Worm (Caenorhabditis elegans) whole organism, mixed stage, embryonic: ENCODE measurements around the gene nhr-142.

Source experiments
- M03D4.4 ChIP-seq: sonication (generic microtip); optimal IDR thresholded peaks from 2 replicates; lab custom pipeline; 2017; ENCODE audit warnings: mild to moderate bottlenecking, missing genetic modification characterization, missing compliant biosample characterization
- bed-3 ChIP-seq: fragments of 200-800 bp; sonication (Bioruptor generic); optimal IDR thresholded peaks from 3 replicates; lab custom pipeline; 2018; ENCODE audit warnings: mild to moderate bottlenecking, missing genetic modification characterization, moderate library complexity, missing compliant biosample characterization
- blmp-1 ChIP-seq: fragments of 150-350 bp; optimal IDR thresholded peaks from 2 replicates; lab custom pipeline; 2014; ENCODE audit warnings: missing biosample characterization, missing genetic modification characterization
- ceh-39 ChIP-seq: fragments of 150-350 bp; optimal IDR thresholded peaks from 2 replicates; lab custom pipeline; 2014; ENCODE audit warnings: missing biosample characterization, missing genetic modification characterization
- ceh-43 ChIP-seq: fragments of 200-800 bp; sonication (Bioruptor generic); optimal IDR thresholded peaks from 2 replicates; lab custom pipeline; 2018; ENCODE audit warnings: mild to moderate bottlenecking, missing genetic modification characterization, moderate library complexity, missing compliant biosample characterization
- ceh-83 ChIP-seq: fragments of 200-800 bp; sonication (Bioruptor generic); optimal IDR thresholded peaks from 2 replicates; lab custom pipeline; 2018; ENCODE audit warnings: mild to moderate bottlenecking, missing genetic modification characterization, missing compliant biosample characterization
- ces-1 ChIP-seq: fragments of 150-350 bp; optimal IDR thresholded peaks from 2 replicates; lab custom pipeline; 2014; ENCODE audit warnings: missing biosample characterization, missing genetic modification reagents, missing genetic modification characterization
- cnd-1 ChIP-seq: fragments of 200-800 bp; sonication (Bioruptor generic); optimal IDR thresholded peaks from 2 replicates; lab custom pipeline; 2018; ENCODE audit warnings: mild to moderate bottlenecking, missing genetic modification characterization, missing compliant biosample characterization
- elt-1 ChIP-seq: sonication (generic microtip); optimal IDR thresholded peaks from 2 replicates; lab custom pipeline; 2017; ENCODE audit warnings: missing genetic modification characterization, mild to moderate bottlenecking, missing compliant biosample characterization, antibody characterized with exemption, moderate library complexity, borderline replicate concordance; ENCODE audit not compliant: insufficient read depth
- elt-3 ChIP-seq: fragments of 150-350 bp; optimal IDR thresholded peaks from 2 replicates; lab custom pipeline; 2014; ENCODE audit warnings: missing biosample characterization, missing genetic modification characterization
- flh-1 ChIP-seq: fragments of 200-800 bp; sonication (Bioruptor generic); optimal IDR thresholded peaks from 2 replicates; lab custom pipeline; 2018; ENCODE audit warnings: mild to moderate bottlenecking, missing genetic modification characterization, moderate library complexity, missing compliant biosample characterization
- ham-2 ChIP-seq: fragments of 200-800 bp; sonication (Bioruptor generic); optimal IDR thresholded peaks from 2 replicates; lab custom pipeline; 2018; ENCODE audit warnings: mild to moderate bottlenecking, missing genetic modification characterization, missing compliant biosample characterization
- hlh-1 ChIP-seq: fragments of 150-350 bp; optimal IDR thresholded peaks from 2 replicates; lab custom pipeline; 2014; ENCODE audit warnings: missing biosample characterization, missing genetic modification reagents, missing genetic modification characterization
- lin-13 ChIP-seq: fragments of 150-350 bp; optimal IDR thresholded peaks from 2 replicates; lab custom pipeline; 2014; ENCODE audit warnings: missing biosample characterization, missing genetic modification characterization
- lin-32 ChIP-seq: fragments of 200-800 bp; sonication (Bioruptor generic); optimal IDR thresholded peaks from 2 replicates; lab custom pipeline; 2018; ENCODE audit warnings: mild to moderate bottlenecking, missing genetic modification characterization, missing compliant biosample characterization
- lsy-2 ChIP-seq: fragments of 150-350 bp; optimal IDR thresholded peaks from 2 replicates; lab custom pipeline; 2014; ENCODE audit warnings: missing biosample characterization, missing genetic modification characterization
- mab-5 ChIP-seq: fragments of 150-350 bp; optimal IDR thresholded peaks from 2 replicates; lab custom pipeline; 2014; ENCODE audit warnings: missing biosample characterization, missing genetic modification characterization
- mep-1 ChIP-seq: fragments of 150-350 bp; optimal IDR thresholded peaks from 2 replicates; lab custom pipeline; 2017; ENCODE audit warnings: missing biosample characterization, missing genetic modification reagents, missing genetic modification characterization, inconsistent platforms
- mls-2 ChIP-seq: sonication (generic microtip); optimal IDR thresholded peaks from 2 replicates; lab custom pipeline; 2016; ENCODE audit warnings: mild to moderate bottlenecking, missing genetic modification characterization, moderate library complexity, missing compliant biosample characterization
- nhr-12 ChIP-seq: fragments of 150-350 bp; optimal IDR thresholded peaks from 2 replicates; lab custom pipeline; 2014; ENCODE audit warnings: missing biosample characterization, missing genetic modification characterization
- nhr-2 ChIP-seq: fragments of 150-350 bp; optimal IDR thresholded peaks from 2 replicates; lab custom pipeline; 2014; ENCODE audit warnings: missing biosample characterization, missing genetic modification characterization
- nhr-237 ChIP-seq: fragments of 150-350 bp; optimal IDR thresholded peaks from 2 replicates; lab custom pipeline; 2014; ENCODE audit warnings: missing biosample characterization, missing genetic modification characterization
- nhr-28 ChIP-seq: fragments of 150-350 bp; optimal IDR thresholded peaks from 2 replicates; lab custom pipeline; 2014; ENCODE audit warnings: missing biosample characterization, missing genetic modification characterization
- nhr-76 ChIP-seq: sonication (generic microtip); optimal IDR thresholded peaks from 2 replicates; lab custom pipeline; 2017; ENCODE audit warnings: missing biosample characterization, missing genetic modification characterization
- pha-4 ChIP-seq: fragments of 150-350 bp; optimal IDR thresholded peaks from 2 replicates; lab custom pipeline; 2018; ENCODE audit warnings: missing biosample characterization, missing genetic modification reagents, missing genetic modification characterization
- tbx-8 ChIP-seq: fragments of 200-800 bp; sonication (Bioruptor generic); optimal IDR thresholded peaks from 2 replicates; lab custom pipeline; 2018; ENCODE audit warnings: mild to moderate bottlenecking, missing genetic modification characterization, moderate library complexity, missing compliant biosample characterization
- unc-120 ChIP-seq: sonication (generic microtip); optimal IDR thresholded peaks from 2 replicates; lab custom pipeline; 2017; ENCODE audit warnings: missing genetic modification characterization, missing compliant biosample characterization; ENCODE audit not compliant: poor library complexity, severe bottlenecking
- unc-39 ChIP-seq: fragments of 150-350 bp; optimal IDR thresholded peaks from 2 replicates; lab custom pipeline; 2014; ENCODE audit warnings: missing biosample characterization, missing genetic modification characterization
- ztf-11 ChIP-seq: fragments of 150-350 bp; optimal IDR thresholded peaks from 2 replicates; lab custom pipeline; 2014; ENCODE audit warnings: missing biosample characterization, missing genetic modification characterization

The nhr-142 gene

DNA sequence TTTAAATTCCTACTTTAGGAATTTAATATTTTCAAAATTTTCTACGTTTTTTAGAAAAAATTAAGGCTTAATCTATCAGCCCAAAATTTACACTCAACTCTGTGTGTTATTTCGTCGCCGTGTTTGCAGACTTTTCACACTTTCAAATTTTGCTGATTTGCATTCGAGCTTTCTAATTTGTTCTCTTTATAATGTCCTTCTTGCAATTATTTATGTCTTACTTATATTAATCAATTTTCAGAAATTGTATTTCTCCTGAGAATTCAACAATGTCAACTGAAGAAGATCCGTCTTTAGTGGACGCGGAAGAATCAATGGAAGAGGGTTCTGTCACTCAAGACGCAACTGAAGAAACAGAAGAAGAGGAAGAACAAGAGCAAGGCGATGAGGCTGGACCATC lies 36.2 kb upstream of the nhr-142 start, which contains the start of gene let-418:
TSS of gene let-418 (plus strand) at position 242 of the 400 bp plus-strand sequence.
- no peak for TF ChIP-seq ceh-83
- no peak for TF ChIP-seq mep-1 (tag; lab: Kevin White, UChicago)
- TF ChIP-seq hlh-1 (tag; lab: Kevin White, UChicago) = no peak
- no peak for TF ChIP-seq mab-5 (tag; lab: Kevin White, UChicago)
- TF ChIP-seq bed-3 = no peak
- TF ChIP-seq unc-120 (tag; lab: Kevin White, UChicago) = no peak
- no peak for TF ChIP-seq nhr-2 (tag; lab: Kevin White, UChicago)
- TF ChIP-seq M03D4.4 (tag; lab: Kevin White, UChicago) = no peak
- no peak for TF ChIP-seq cnd-1 (tag; lab: Kevin White, UChicago)
- no peak for TF ChIP-seq ham-2 (GFP tag; lab: Kevin White, UChicago)
- TF ChIP-seq ces-1 (GFP tag; lab: Kevin White, UChicago) = no peak
- TF ChIP-seq ceh-43 (GFP tag; lab: Kevin White, UChicago) = no peak
- no peak for TF ChIP-seq unc-39
- no peak for TF ChIP-seq nhr-28
- no peak for TF ChIP-seq nhr-76 (tag; lab: Kevin White, UChicago)
- no peak for TF ChIP-seq blmp-1 (tag; lab: Kevin White, UChicago)

DNA sequence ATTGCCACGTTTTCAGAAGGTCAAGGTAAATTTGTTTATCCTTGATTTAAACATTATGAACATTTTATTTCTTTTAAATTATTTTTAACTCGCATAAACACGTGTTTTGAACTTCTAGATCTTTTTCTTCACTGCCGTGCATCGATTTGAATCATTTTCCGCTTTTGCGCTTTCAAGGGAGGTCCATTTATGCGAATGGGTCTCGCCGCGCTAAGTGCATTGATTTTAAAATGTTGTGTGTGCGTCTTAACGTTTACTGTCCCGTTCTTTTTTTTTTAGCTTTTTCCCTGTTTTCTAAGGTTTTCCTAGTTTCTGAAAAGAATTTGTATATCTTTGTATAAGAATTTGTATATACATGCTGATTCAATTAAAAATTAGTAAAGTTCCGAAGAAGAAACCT lies 35.1 kb upstream of the nhr-142 start:
- no peak for TF ChIP-seq M03D4.4 (tag; lab: Kevin White, UChicago)
- TF ChIP-seq flh-1 = no peak
- no peak for TF ChIP-seq lsy-2 (tag; lab: Kevin White, UChicago)
- no peak for TF ChIP-seq mls-2 (tag; lab: Kevin White, UChicago)
- no peak for TF ChIP-seq nhr-2 (tag; lab: Kevin White, UChicago)
- TF ChIP-seq mep-1 (tag; lab: Kevin White, UChicago) = no peak
- no peak for TF ChIP-seq nhr-28
- no peak for TF ChIP-seq ceh-43 (GFP tag; lab: Kevin White, UChicago)
- no peak for TF ChIP-seq ceh-39 (tag; lab: Kevin White, UChicago)
- no peak for TF ChIP-seq mab-5 (tag; lab: Kevin White, UChicago)

DNA sequence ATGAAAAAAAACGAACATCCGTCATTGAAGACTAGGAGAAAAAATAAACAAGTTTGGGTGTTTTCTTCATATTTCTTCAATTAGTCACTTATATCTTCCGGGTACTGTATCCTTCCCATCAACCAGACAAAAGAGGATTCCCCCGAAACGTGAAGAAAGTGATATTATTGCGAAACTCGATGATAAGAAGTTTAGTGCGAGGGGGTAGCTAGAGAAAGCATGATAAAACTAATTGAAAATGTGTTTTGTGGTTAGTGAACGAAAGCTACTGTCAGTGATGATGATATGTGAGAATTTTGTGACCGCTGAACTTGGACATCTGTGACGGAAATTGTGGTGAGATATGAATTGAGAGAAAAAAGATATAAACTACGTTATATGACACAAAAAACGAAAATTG lies 32.6 kb upstream of the nhr-142 start:
- TF ChIP-seq elt-3 (tag; lab: Kevin White, UChicago) = peak; percentile 27
- TF ChIP-seq tbx-8 (GFP tag; lab: Kevin White, UChicago) = no peak

DNA sequence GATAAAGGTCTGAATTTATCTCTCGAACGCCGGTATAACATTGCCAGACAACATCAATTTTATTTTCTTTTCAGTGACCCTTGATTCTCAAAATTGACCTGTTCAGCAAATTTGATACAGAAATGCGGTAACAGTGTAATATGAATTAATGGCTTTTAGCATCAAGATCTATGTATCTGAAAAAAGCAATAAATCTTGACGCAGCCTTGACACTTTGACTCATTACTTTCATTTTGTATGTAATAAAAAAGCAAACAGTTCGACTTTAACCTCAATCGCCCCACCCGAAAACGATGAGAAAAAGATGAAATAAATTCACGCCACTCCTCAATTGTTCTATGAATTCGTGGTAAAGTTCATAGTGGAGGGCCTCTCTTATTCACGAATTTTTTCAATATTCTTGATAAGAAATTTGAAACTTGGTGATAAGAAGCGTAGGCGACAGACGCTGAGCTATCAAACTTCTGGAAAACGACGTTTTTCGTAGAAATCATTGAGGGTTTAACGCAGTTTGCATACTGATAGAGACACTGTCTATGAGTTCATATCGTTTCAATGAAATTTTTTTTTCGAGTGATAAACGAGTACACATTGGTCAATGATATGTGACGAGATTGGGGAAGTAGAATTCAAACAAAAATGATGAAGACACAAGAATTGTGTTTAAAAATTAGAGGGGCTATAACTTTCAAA lies 31.2 kb upstream of the nhr-142 start:
- TF ChIP-seq nhr-12 (tag; lab: Kevin White, UChicago) (no peak), ceh-83 (no peak), nhr-76 (tag; lab: Kevin White, UChicago) (no peak), elt-1 (tag; lab: Kevin White, UChicago) (no peak), cnd-1 (tag; lab: Kevin White, UChicago) (no peak), mep-1 (tag; lab: Kevin White, UChicago) (no peak), M03D4.4 (tag; lab: Kevin White, UChicago) (no peak), lsy-2 (tag; lab: Kevin White, UChicago) (no peak), lin-32 (GFP tag; lab: Kevin White, UChicago) (no peak), flh-1 (no peak), mab-5 (tag; lab: Kevin White, UChicago) (no peak), ztf-11 (tag; lab: Kevin White, UChicago) (no peak), bed-3 (no peak), unc-39 (no peak), ceh-39 (tag; lab: Kevin White, UChicago) (no peak), nhr-237 (tag; lab: Kevin White, UChicago) (no peak), mls-2 (tag; lab: Kevin White, UChicago) (no peak), pha-4 (no peak), lin-13 (tag; lab: Kevin White, UChicago) (no peak)

DNA sequence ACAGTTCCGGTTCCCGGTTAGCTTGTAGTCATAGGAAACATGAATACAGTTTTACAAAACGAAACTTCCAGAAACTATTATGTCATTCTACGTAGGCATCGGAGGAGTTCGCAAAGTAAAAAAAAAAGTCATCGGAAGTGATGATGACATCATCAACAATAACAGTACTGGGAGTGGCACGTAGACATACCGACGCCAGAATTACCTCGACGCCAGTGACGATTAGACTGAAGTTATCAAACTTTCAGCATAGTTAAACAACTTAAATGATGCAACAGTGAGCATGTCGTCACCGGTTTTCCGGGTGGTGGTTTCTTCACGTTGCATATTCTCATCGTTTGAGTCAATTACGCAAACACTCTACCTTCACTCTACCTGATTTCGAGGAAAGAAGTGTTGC lies 30.0 kb upstream of the nhr-142 start:
- no peak for TF ChIP-seq nhr-28
- TF ChIP-seq ham-2 (GFP tag; lab: Kevin White, UChicago) = no peak
- no peak for TF ChIP-seq unc-39
- TF ChIP-seq mls-2 (tag; lab: Kevin White, UChicago) = no peak
- TF ChIP-seq, all 35 proteins: peak for 0
